Worm (Caenorhabditis elegans): Measurements from ENCODE around the gene C47D12.2.

Gene C47D12.2

ce11 chrII:11635745-11636161, 40.4 kb upstream of the C47D12.2 start (continued):
- TF ChIP-seq ceh-31 (tag; optimal IDR thresholded peaks at IDR 0.05) (peak; percentile 74), unc-86 (tag; optimal IDR thresholded peaks at IDR 0.05) (no peak), hlh-8 (tag; optimal IDR thresholded peaks at IDR 0.05) (peak; percentile 35), che-1 (tag; optimal IDR thresholded peaks at IDR 0.05) (no peak), pqm-1 (tag; optimal IDR thresholded peaks at IDR 0.05) (no peak), ceh-18 (tag; optimal IDR thresholded peaks at IDR 0.05) (peak; percentile 29), ceh-48 (tag; optimal IDR thresholded peaks at IDR 0.05) (peak; percentile 44), pros-1 (tag; optimal IDR thresholded peaks at IDR 0.05) (peak; percentile 87), C08G9.2 (tag; optimal IDR thresholded peaks at IDR 0.05) (peak; percentile 6), dve-1 (tag; optimal IDR thresholded peaks at IDR 0.05) (peak; percentile 54), hlh-6 (tag; optimal IDR thresholded peaks at IDR 0.05) (no peak), unc-55 (GFP tag; optimal IDR thresholded peaks at IDR 0.05) (peak; percentile 87), tbx-2 (tag; optimal IDR thresholded peaks at IDR 0.05) (peak; percentile 56)

ce11 chrII:11636617-11637016, 39.5 kb upstream of the C47D12.2 start:
- no peak for TF ChIP-seq pax-1 (tag; optimal IDR thresholded peaks at IDR 0.05)
- no peak for TF ChIP-seq ceh-2 (tag; optimal IDR thresholded peaks at IDR 0.05)
- TF ChIP-seq ttx-3 (tag; optimal IDR thresholded peaks at IDR 0.05), result no peak
- TF ChIP-seq ref-2 (tag; optimal IDR thresholded peaks at IDR 0.05), result no peak
- TF ChIP-seq zip-5 (tag; optimal IDR thresholded peaks at IDR 0.05), result no peak
- no peak for TF ChIP-seq hlh-8 (tag; optimal IDR thresholded peaks at IDR 0.05)
- TF ChIP-seq hlh-30 (tag; optimal IDR thresholded peaks at IDR 0.05; ENCODE audit: insufficient read depth), result no peak
- TF ChIP-seq gmeb-2 (tag; optimal IDR thresholded peaks at IDR 0.05), result peak; percentile 25
- no peak for TF ChIP-seq ceh-14 (tag; optimal IDR thresholded peaks at IDR 0.05)
- peak; percentile 17 for TF ChIP-seq C38D4.7 (GFP tag; optimal IDR thresholded peaks at IDR 0.05)
- TF ChIP-seq ztf-16 (tag; optimal IDR thresholded peaks at IDR 0.05), result no peak
- no peak for TF ChIP-seq hlh-15 (tag; optimal IDR thresholded peaks at IDR 0.05)
- no peak for TF ChIP-seq ceh-19 (GFP tag; optimal IDR thresholded peaks at IDR 0.05)
- TF ChIP-seq rnt-1 (tag; optimal IDR thresholded peaks at IDR 0.05), result no peak
- peak; percentile 55 for TF ChIP-seq ama-1 (optimal IDR thresholded peaks at IDR 0.05)
- no peak for TF ChIP-seq lin-11 (tag; optimal IDR thresholded peaks at IDR 0.05)
- no peak for TF ChIP-seq ceh-45 (GFP tag; IDR thresholded peaks at IDR 0.05)
- no peak for TF ChIP-seq pha-4 (tag; optimal IDR thresholded peaks at IDR 0.05)
- TF ChIP-seq F13H6.1 (tag; optimal IDR thresholded peaks at IDR 0.05), result no peak

DNA sequence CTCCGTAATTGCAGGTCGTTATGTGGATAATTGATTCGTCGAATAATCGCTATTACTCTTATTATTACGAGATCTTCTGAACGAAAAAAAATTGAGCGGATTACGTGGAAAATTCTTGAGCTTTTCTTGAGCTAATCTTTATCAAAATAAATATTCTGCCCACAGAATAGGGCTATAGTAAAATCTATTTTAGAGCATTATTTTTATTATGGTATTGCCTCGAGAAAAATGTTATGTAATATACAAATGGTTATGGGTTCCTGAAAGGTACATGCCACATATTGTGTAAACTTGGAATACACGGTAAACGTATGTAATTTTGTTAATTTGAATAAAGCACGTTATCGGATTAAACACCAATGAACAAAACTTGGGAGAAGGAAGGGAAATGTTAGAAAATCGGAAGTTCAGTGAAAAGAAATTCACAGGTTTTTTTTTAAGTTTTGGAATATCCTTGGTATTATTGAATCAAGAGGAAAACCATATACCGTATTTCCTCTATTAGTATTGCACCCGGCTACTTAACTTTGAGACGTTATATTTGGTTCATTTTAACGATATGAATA, 38.8 kb upstream of the C47D12.2 start:
- no peak for TF ChIP-seq fax-1 (tag; optimal IDR thresholded peaks at IDR 0.05)
- no peak for TF ChIP-seq elt-2 (tag; optimal IDR thresholded peaks at IDR 0.05)
- TF ChIP-seq K02D7.2 (tag; optimal IDR thresholded peaks at IDR 0.05), result no peak
- TF ChIP-seq Y22D7AL.16 (tag; optimal IDR thresholded peaks at IDR 0.05), result peak; percentile 16
- TF ChIP-seq unc-42 (tag; optimal IDR thresholded peaks at IDR 0.05), result peak; percentile 31
- TF ChIP-seq ahr-1 (tag; optimal IDR thresholded peaks at IDR 0.05), result no peak
- TF ChIP-seq tbx-7 (tag; optimal IDR thresholded peaks at IDR 0.05), result no peak
- TF ChIP-seq madf-2 (tag; optimal IDR thresholded peaks at IDR 0.05), result no peak
- peak; percentile 69 for TF ChIP-seq pax-1 (tag; optimal IDR thresholded peaks at IDR 0.05)
- TF ChIP-seq nhr-11 (tag; optimal IDR thresholded peaks at IDR 0.05), result no peak
- peak; percentile 77 for TF ChIP-seq ama-1 (optimal IDR thresholded peaks at IDR 0.05)
- no peak for TF ChIP-seq ceh-48 (tag; optimal IDR thresholded peaks at IDR 0.05)
- peak; percentile 6 for TF ChIP-seq dve-1 (tag; optimal IDR thresholded peaks at IDR 0.05)
- no peak for TF ChIP-seq syd-9 (tag; optimal IDR thresholded peaks at IDR 0.05)
- peak; percentile 10 for TF ChIP-seq ceh-18 (tag; optimal IDR thresholded peaks at IDR 0.05)

All from whole organism, late embryonic.